Worm (Caenorhabditis elegans) whole organism, L4/young adult: ENCODE results near the gene R160.4.
"Not testable (repeated sequence)": the region's sequence is repeated elsewhere in the genome, so short reads cannot be mapped to it uniquely, and the experiment has no call there.

Source experiments
- W03F9.2 ChIP-seq: fragments of 150-350 bp; optimal IDR thresholded peaks from 2 replicates; lab custom pipeline; 2014; ENCODE audit warnings: missing biosample characterization, missing genetic modification characterization
- dao-5 ChIP-seq: sonication (generic microtip); optimal IDR thresholded peaks from 2 replicates; lab custom pipeline; 2016; ENCODE audit warnings: missing genotype, missing genetic modification characterization, moderate library complexity, missing compliant biosample characterization
- him-1 ChIP-seq: sonication (generic microtip); optimal IDR thresholded peaks from 2 replicates; lab custom pipeline; 2016; ENCODE audit warnings: missing genotype, missing genetic modification reagents, missing genetic modification characterization, missing compliant biosample characterization

R160.4 gene

ce11 chrX:4357467-4357866 lies 11.2 kb downstream of the R160.4 start, which contains the start of gene F14H12.6:
Gene F14H12.6, minus strand, starts transcription at chrX:4357567.
- TF ChIP-seq him-1 (tag; lab: Kevin White, UChicago) = no peak
- TF ChIP-seq W03F9.2 (tag; lab: Kevin White, UChicago) = no peak
- TF ChIP-seq dao-5 (tag; lab: Kevin White, UChicago) = no peak

DNA sequence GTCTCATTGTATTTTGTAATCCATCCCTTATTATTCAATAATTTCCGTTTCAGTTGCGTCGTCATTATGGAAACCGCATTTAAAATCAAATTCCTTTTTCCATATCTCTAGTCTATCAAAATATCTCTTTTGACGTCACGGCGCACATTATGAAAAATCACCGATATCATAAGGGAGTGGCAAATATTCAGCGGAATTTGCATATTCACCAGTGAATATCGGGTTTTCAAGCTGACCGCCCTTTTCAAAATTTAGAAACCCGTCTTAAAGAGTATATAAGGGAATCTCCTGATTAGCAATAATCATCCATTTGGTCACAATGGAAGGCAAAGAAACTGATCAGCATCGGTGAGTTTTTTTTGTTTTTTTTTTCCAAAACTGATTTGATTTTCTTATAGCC lies 15.4 kb downstream of the R160.4 start, which contains the start of gene col-165:
Gene col-165, plus strand, starts transcription at position 301 of the 400 bp plus-strand sequence.
- no peak for TF ChIP-seq him-1 (tag; lab: Kevin White, UChicago)
- TF ChIP-seq dao-5 (tag; lab: Kevin White, UChicago) = no peak
- no peak for TF ChIP-seq W03F9.2 (tag; lab: Kevin White, UChicago)

DNA sequence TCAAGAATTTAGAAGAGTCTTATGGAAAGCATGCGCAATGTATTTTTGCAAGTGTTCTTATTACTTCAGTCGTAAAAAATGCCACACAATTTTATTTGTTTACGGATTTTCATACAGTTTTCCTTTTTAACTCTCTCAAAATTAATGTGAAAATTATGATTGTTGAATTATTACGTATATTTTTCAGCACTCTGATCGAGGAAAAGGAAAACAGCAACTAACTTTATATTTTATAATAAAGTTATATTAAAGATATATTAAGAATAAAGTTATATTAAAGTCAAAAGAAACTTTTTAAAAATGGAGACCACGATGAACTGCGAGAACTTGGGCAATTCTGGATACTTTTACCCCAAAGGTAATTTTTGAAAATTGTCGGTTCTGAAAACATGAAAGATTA lies 18.5 kb downstream of the R160.4 start, which contains the start of gene F14H12.2:
Gene F14H12.2, plus strand, starts transcription at position 301 of the 400 bp plus-strand sequence.
- TF ChIP-seq W03F9.2 (tag; lab: Kevin White, UChicago) (no peak), dao-5 (tag; lab: Kevin White, UChicago) (no peak), him-1 (tag; lab: Kevin White, UChicago) (no peak)

- TF ChIP-seq W03F9.2 (tag; lab: Kevin White, UChicago) = no peak
- no peak for TF ChIP-seq dao-5 (tag; lab: Kevin White, UChicago)
- no peak for TF ChIP-seq him-1 (tag; lab: Kevin White, UChicago)
Observed at ce11 chrX:4343915-4344314, 24.8 kb downstream of the R160.4 start, which contains the start of gene F14H12.3. Gene F14H12.3, plus strand, starts transcription at chrX:4344215.

DNA sequence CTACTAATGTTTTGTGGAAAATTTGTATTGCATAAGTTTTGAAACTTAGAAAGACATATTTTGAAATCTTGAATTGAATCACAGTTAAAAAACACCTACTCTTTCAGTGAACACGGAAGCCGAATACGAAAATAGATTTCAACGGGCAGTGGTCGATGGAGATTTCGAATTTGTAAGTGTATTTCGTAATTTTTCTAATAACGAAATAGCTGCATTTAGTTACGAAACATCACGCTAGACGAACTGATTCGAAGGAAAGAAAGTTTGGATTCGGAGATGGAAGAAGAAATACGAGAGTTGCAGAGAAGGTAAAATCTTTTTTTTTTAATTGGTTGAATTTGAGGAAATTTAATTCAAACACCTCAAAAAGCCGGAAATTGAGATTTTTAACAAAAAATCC lies 26.0 kb downstream of the R160.4 start:
- no peak for TF ChIP-seq W03F9.2 (tag; lab: Kevin White, UChicago)
- TF ChIP-seq dao-5 (tag; lab: Kevin White, UChicago) = no peak
- no peak for TF ChIP-seq him-1 (tag; lab: Kevin White, UChicago)

DNA sequence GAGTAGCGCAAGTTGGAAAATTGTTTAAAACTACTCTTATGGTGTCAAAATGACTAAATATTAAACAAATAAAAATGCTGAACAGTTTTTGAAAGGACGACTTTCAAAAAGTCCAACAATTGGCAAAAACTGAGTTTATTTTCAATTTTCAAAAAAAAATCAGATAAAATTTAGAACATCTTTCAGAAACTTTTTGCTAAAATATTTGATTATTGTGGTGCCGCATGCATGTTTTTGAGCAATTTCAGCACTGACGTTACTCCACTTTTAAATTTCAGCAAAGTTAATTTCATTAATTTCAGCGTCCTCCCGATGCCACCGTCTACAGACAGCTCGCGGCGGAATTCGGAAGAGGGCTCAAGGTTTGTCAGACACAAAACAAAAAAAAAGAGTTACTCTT lies 29.4 kb downstream of the R160.4 start, which contains the start of gene cst-1:
Gene cst-1, plus strand, starts transcription at position 301 of the 400 bp plus-strand sequence.
- not testable (repeated sequence) for TF ChIP-seq W03F9.2, dao-5, him-1 (tag; lab: Kevin White, UChicago)

DNA sequence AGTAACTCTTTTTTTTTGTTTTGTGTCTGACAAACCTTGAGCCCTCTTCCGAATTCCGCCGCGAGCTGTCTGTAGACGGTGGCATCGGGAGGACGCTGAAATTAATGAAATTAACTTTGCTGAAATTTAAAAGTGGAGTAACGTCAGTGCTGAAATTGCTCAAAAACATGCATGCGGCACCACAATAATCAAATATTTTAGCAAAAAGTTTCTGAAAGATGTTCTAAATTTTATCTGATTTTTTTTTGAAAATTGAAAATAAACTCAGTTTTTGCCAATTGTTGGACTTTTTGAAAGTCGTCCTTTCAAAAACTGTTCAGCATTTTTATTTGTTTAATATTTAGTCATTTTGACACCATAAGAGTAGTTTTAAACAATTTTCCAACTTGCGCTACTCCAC lies 32.8 kb downstream of the R160.4 start, which contains the start of gene cst-2:
Gene cst-2, minus strand, starts transcription at position 101 of the 400 bp plus-strand sequence.
- not testable (repeated sequence) for TF ChIP-seq dao-5, W03F9.2, him-1 (tag; lab: Kevin White, UChicago)

DNA sequence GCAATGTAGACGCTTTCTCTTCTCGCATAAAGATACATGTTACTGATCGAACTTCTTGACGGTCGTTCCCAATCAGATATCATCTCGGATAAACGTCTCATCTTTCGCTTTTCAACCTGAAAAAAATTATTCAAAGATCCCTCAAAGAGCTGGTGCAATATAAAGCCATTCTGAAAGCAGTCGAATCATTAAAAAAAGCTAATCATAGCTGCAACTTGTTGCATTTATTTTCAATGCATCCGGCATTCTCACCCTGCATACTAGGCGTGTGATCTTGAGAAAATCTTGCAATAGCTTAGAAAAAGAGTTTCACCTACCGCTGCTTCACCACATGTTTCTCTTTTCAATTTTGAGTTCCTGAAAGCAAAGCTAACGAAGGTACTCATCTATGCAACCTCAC lies 36.4 kb downstream of the R160.4 start, which contains the start of gene C24A8.6:
Gene C24A8.6, minus strand, starts transcription at position 101 of the 400 bp plus-strand sequence.
- TF ChIP-seq him-1, W03F9.2, dao-5 (tag; lab: Kevin White, UChicago): not testable (repeated sequence)

DNA sequence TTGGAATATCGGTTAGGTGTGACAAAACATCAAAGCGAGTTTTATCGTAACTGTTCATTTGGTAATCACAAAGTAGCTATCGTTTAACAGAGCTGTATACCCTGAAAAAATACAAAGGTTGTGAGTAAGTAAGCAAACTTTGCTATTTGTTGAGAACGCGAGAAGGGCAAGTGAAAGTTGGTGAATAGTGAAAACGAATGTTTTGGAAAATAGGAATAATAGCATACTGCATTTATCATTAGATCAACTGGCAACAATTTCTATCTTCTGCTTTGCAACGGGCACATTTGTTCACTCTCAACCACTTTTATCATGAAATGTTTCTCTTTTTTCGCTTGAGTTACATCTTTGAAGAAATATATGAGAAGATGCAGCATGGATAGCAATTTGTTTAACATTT lies 39.9 kb downstream of the R160.4 start, which contains the start of gene C24A8.5:
Gene C24A8.5, minus strand, starts transcription at position 101 of the 400 bp plus-strand sequence.
- TF ChIP-seq W03F9.2 (tag; lab: Kevin White, UChicago) = no peak
- TF ChIP-seq him-1 (tag; lab: Kevin White, UChicago) = no peak
- no peak for TF ChIP-seq dao-5 (tag; lab: Kevin White, UChicago)

- no peak for TF ChIP-seq him-1 (tag; lab: Kevin White, UChicago)
- no peak for TF ChIP-seq dao-5 (tag; lab: Kevin White, UChicago)
- no peak for TF ChIP-seq W03F9.2 (tag; lab: Kevin White, UChicago)
Observed at ce11 chrX:4322847-4323455, 45.7 kb downstream of the R160.4 start.

DNA sequence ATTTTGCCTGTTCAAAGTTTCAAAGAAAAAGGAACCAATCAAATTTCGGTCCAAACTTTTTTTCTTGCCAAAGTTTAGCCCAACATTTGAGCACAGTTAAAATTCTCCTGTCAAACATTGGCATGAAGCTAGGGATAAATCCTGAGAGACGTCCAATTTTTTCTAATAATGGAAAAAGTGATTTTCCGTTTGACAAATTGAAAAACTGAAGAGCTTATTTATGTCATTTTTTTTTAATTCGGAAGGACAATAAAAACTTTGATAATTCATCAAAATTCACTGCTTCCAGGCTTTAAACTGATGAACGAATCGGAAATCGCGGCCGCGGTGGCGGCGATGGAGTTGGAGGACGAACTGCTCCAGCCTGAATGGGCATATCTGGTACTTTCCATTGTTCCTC lies 48.1 kb downstream of the R160.4 start, which contains the start of gene dop-6:
Gene dop-6, plus strand, starts transcription at position 301 of the 400 bp plus-strand sequence.
- TF ChIP-seq W03F9.2 (tag; lab: Kevin White, UChicago) (no peak), him-1 (tag; lab: Kevin White, UChicago) (no peak), dao-5 (tag; lab: Kevin White, UChicago) (no peak)
